Worm (Caenorhabditis elegans) whole organism, midembryonic: ENCODE data around the gene cwp-5.

Experiments used
- klf-2 ChIP-seq: fragments of 200-800 bp; sonication (Bioruptor generic); conservative IDR thresholded peaks from 2 replicates; pipeline ENCODE4 v1.3.6; 2022; ENCODE audit warnings: missing genetic modification reagents, missing genetic modification characterization, missing compliant biosample characterization
- ref-1 ChIP-seq: fragments of 200-800 bp; sonication (Bioruptor generic); conservative IDR thresholded peaks from 2 replicates; pipeline ENCODE4 v1.3.6; 2022; ENCODE audit warnings: missing genetic modification reagents, missing genetic modification characterization, missing compliant biosample characterization

DNA sequence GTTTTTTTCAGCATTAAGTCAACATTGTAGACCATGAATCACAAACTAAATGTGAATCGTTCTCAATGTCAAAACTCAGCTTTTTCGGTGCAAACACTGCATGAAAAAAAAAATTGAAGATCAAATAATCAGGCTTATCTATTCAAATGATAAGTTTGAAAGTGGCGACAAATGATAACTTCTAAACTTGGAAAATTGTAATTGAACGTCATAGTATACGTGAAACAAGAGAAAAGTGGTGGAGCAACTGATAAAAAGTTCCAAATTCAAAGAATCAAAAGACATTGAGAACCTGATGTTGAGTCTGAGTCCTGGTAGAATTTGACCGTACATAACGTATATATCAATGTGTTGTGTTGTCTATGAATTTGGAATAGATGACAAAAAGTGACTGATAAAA is 26.6 kb downstream of the cwp-5 start:
- no peak for TF ChIP-seq ref-1 (GFP tag; lab: Robert Waterston, UW)
- TF ChIP-seq klf-2 = no peak
